Worm (Caenorhabditis elegans) whole organism, young adult: ENCODE data around the gene mtm-3.
"Not testable (repeated sequence)": the region's sequence is repeated elsewhere in the genome, so short reads cannot be mapped to it uniquely, and the experiment has no call there.

Experiments
- B0019.2 ChIP-seq: fragments of 200-800 bp; sonication (Bioruptor generic); conservative IDR thresholded peaks from 2 replicates; pipeline ENCODE4 v1.3.6; 2022; ENCODE audit warnings: missing genetic modification reagents, missing genetic modification characterization, missing compliant biosample characterization
- C17E4.6 ChIP-seq: fragments of 200-800 bp; sonication (Bioruptor generic); IDR thresholded peaks from 2 replicates; pipeline ENCODE4 v1.3.6; 2022; ENCODE audit warnings: missing genetic modification reagents, missing genetic modification characterization, missing compliant biosample characterization
- D2030.7 ChIP-seq: fragments of 200-800 bp; sonication (Bioruptor generic); IDR thresholded peaks from 2 replicates; pipeline ENCODE4 v1.3.6; 2022; ENCODE audit warnings: missing genetic modification reagents, missing genetic modification characterization, missing compliant biosample characterization
- F33H1.4 ChIP-seq: fragments of 200-800 bp; sonication (Bioruptor generic); IDR thresholded peaks from 2 replicates; pipeline ENCODE4 v1.3.6; 2022; ENCODE audit warnings: missing genetic modification reagents, missing genetic modification characterization, missing compliant biosample characterization
- F49E8.2 ChIP-seq: sonication (generic microtip); optimal IDR thresholded peaks from 3 replicates; lab custom pipeline; 2017; ENCODE audit warnings: missing genetic modification characterization, mild to moderate bottlenecking, missing compliant biosample characterization, antibody characterized with exemption, moderate library complexity; ENCODE audit not compliant: insufficient read depth
- K12H6.12 ChIP-seq: fragments of 200-800 bp; sonication (Bioruptor generic); optimal IDR thresholded peaks from 2 replicates; lab custom pipeline; 2018; ENCODE audit warnings: mild to moderate bottlenecking, missing genetic modification characterization, missing compliant biosample characterization
- Y53G8AR.9 ChIP-seq: fragments of 200-800 bp; sonication (Bioruptor generic); conservative IDR thresholded peaks from 2 replicates; pipeline ENCODE4 v1.3.6; 2022; ENCODE audit warnings: missing genetic modification reagents, missing genetic modification characterization, missing compliant biosample characterization
- Y79H2A.3 ChIP-seq: fragments of 200-800 bp; sonication (Bioruptor generic); conservative IDR thresholded peaks from 2 replicates; pipeline ENCODE4 v1.3.6; 2022; ENCODE audit warnings: missing genetic modification reagents, missing genetic modification characterization, missing compliant biosample characterization
- Y95B8A.8 ChIP-seq: fragments of 200-800 bp; sonication (Bioruptor generic); IDR thresholded peaks from 2 replicates; pipeline ENCODE4 v1.3.6; 2022; ENCODE audit warnings: missing genetic modification reagents, missing genetic modification characterization, missing compliant biosample characterization
- aptf-2 ChIP-seq: fragments of 200-800 bp; sonication (Bioruptor generic); conservative IDR thresholded peaks from 2 replicates; pipeline ENCODE4 v1.3.6; 2022; ENCODE audit warnings: missing genetic modification reagents, missing genetic modification characterization, missing compliant biosample characterization
- aptf-3 ChIP-seq: fragments of 200-800 bp; sonication (Bioruptor generic); IDR thresholded peaks from 2 replicates; pipeline ENCODE4 v1.3.6; 2022; ENCODE audit warnings: missing genetic modification characterization, missing compliant biosample characterization
- atf-7 ChIP-seq: sonication (generic microtip); optimal IDR thresholded peaks from 2 replicates; lab custom pipeline; 2017; ENCODE audit warnings: mild to moderate bottlenecking, missing genetic modification characterization, missing compliant biosample characterization
- attf-6 ChIP-seq: fragments of 200-800 bp; sonication (Bioruptor generic); IDR thresholded peaks from 2 replicates; pipeline ENCODE4 v1.3.6; 2022; ENCODE audit warnings: missing genetic modification reagents, missing genetic modification characterization, missing compliant biosample characterization
- cebp-1 ChIP-seq, 2 experiments: fragments of 200-800 bp in 1 of 2; sonication (Bioruptor generic) in 1 of 2; sonication (generic microtip) in 1 of 2; IDR thresholded peaks in 1 of 2; optimal IDR thresholded peaks in 1 of 2; 2 replicates each; pipeline versions ENCODE4 v1.3.6 to Lab custom; 2017 to 2022; ENCODE audit warnings: missing compliant biosample characterization in 2 of 2, missing genetic modification characterization in 2 of 2, mild to moderate bottlenecking in 1 of 2, missing genetic modification reagents in 1 of 2, moderate library complexity in 1 of 2
- ceh-40 ChIP-seq: fragments of 200-800 bp; sonication (Bioruptor generic); IDR thresholded peaks from 2 replicates; pipeline ENCODE4 v1.3.6; 2022; ENCODE audit warnings: missing genetic modification characterization, missing compliant biosample characterization
- ceh-58 ChIP-seq: fragments of 200-800 bp; sonication (Bioruptor generic); IDR thresholded peaks from 2 replicates; pipeline ENCODE4 v1.3.6; 2022; ENCODE audit warnings: missing genetic modification characterization, missing compliant biosample characterization
- dox-1 ChIP-seq: fragments of 200-800 bp; sonication (Bioruptor generic); IDR thresholded peaks from 2 replicates; pipeline ENCODE4 v1.3.6; 2022; ENCODE audit warnings: missing genetic modification reagents, missing genetic modification characterization, missing compliant biosample characterization
- dpl-1 ChIP-seq: fragments of 150-350 bp; optimal IDR thresholded peaks from 2 replicates; lab custom pipeline; 2014; ENCODE audit warnings: missing biosample characterization, missing genetic modification reagents, missing genetic modification characterization
- egl-18 ChIP-seq: fragments of 200-800 bp; sonication (Bioruptor generic); IDR thresholded peaks from 2 replicates; pipeline ENCODE4 v1.3.6; 2022; ENCODE audit warnings: missing genetic modification reagents, missing genetic modification characterization, missing compliant biosample characterization
- egl-44 ChIP-seq: fragments of 200-800 bp; sonication (Bioruptor generic); IDR thresholded peaks from 2 replicates; pipeline ENCODE4 v1.3.6; 2022; ENCODE audit warnings: missing genetic modification reagents, missing genetic modification characterization, missing compliant biosample characterization
- egrh-3 ChIP-seq: fragments of 200-800 bp; sonication (Bioruptor generic); IDR thresholded peaks from 2 replicates; pipeline ENCODE4 v1.3.6; 2022; ENCODE audit warnings: missing genetic modification reagents, missing genetic modification characterization, missing compliant biosample characterization
- hmg-1.2 ChIP-seq: fragments of 200-800 bp; sonication (Bioruptor generic); IDR thresholded peaks from 2 replicates; pipeline ENCODE4 v1.3.6; 2022; ENCODE audit warnings: missing genetic modification reagents, missing genetic modification characterization, missing compliant biosample characterization
- hsf-1 ChIP-seq: fragments of 200-800 bp; sonication (Bioruptor generic); IDR thresholded peaks from 2 replicates; pipeline ENCODE4 v1.3.6; 2022; ENCODE audit warnings: missing genetic modification reagents, missing genetic modification characterization, missing compliant biosample characterization
- let-607 ChIP-seq, 2 experiments: fragments of 200-800 bp in 1 of 2; sonication (Bioruptor generic) in 1 of 2; sonication (generic microtip) in 1 of 2; optimal IDR thresholded peaks; 2 replicates each; lab custom pipeline; 2016 to 2018; ENCODE audit warnings: mild to moderate bottlenecking in 2 of 2, missing compliant biosample characterization in 2 of 2, missing genetic modification characterization in 2 of 2, moderate library complexity in 2 of 2, missing genotype in 1 of 2
- lin-26 ChIP-seq: fragments of 200-800 bp; sonication (Bioruptor generic); IDR thresholded peaks from 2 replicates; pipeline ENCODE4 v1.3.6; 2022; ENCODE audit warnings: missing genetic modification reagents, missing genetic modification characterization, missing compliant biosample characterization
- lsl-1 ChIP-seq: fragments of 200-800 bp; sonication (Bioruptor generic); optimal IDR thresholded peaks from 2 replicates; lab custom pipeline; 2018; ENCODE audit warnings: mild to moderate bottlenecking, missing genetic modification characterization, moderate library complexity, missing compliant biosample characterization
- madf-3 ChIP-seq: fragments of 200-800 bp; sonication (Bioruptor generic); IDR thresholded peaks from 2 replicates; pipeline ENCODE4 v1.3.6; 2022; ENCODE audit warnings: missing genetic modification reagents, missing genetic modification characterization, missing compliant biosample characterization
- madf-6 ChIP-seq: fragments of 200-800 bp; sonication (Bioruptor generic); IDR thresholded peaks from 2 replicates; pipeline ENCODE4 v1.3.6; 2022; ENCODE audit warnings: missing genetic modification reagents, missing genetic modification characterization, missing compliant biosample characterization
- nhr-80 ChIP-seq: sonication (generic microtip); optimal IDR thresholded peaks from 2 replicates; lab custom pipeline; 2016; ENCODE audit warnings: missing genetic modification characterization, missing compliant biosample characterization
- pbrm-1 ChIP-seq: fragments of 200-800 bp; sonication (Bioruptor generic); IDR thresholded peaks from 2 replicates; pipeline ENCODE4 v1.3.6; 2022; ENCODE audit warnings: missing genetic modification reagents, missing genetic modification characterization, missing compliant biosample characterization
- tbx-9 ChIP-seq: sonication (generic microtip); optimal IDR thresholded peaks from 2 replicates; lab custom pipeline; 2016; ENCODE audit warnings: borderline replicate concordance, missing genetic modification characterization, inconsistent platforms, missing compliant biosample characterization
- xnd-1 ChIP-seq: sonication (generic microtip); optimal IDR thresholded peaks from 2 replicates; lab custom pipeline; 2016; ENCODE audit warnings: missing genotype, missing genetic modification reagents, missing genetic modification characterization, missing compliant biosample characterization
- ztf-25 ChIP-seq: fragments of 200-800 bp; sonication (Bioruptor generic); IDR thresholded peaks from 2 replicates; pipeline ENCODE4 v1.3.6; 2022; ENCODE audit warnings: missing genetic modification reagents, missing genetic modification characterization, missing compliant biosample characterization

Gene mtm-3

ce11 chrIII:3800240-3800933 is at the start of gene mtm-3:
TSS of gene mtm-3 (minus strand) at chrIII:3800467.
- peak; percentile 7 for TF ChIP-seq F49E8.2 (tag; lab: Kevin White, UChicago)
- TF ChIP-seq hmg-1.2 = no peak
- TF ChIP-seq egl-18 (GFP tag; lab: Robert Waterston, UW) = no peak
- TF ChIP-seq atf-7 (tag; lab: Kevin White, UChicago) = no peak
- no peak for TF ChIP-seq let-607 (tag; optimal IDR thresholded peaks at IDR 0.05; lab: Kevin White, UChicago)
- TF ChIP-seq dpl-1 = no peak
- TF ChIP-seq K12H6.12 (tag; lab: Kevin White, UChicago) = no peak
- TF ChIP-seq madf-6 (GFP tag; lab: Robert Waterston, UW) = peak; percentile 64; the same call in 1 of the 2 replicates
- TF ChIP-seq lsl-1 = peak; percentile 75
- no peak for TF ChIP-seq aptf-2 (GFP tag; lab: Robert Waterston, UW)
- no peak for TF ChIP-seq tbx-9 (tag; lab: Kevin White, UChicago)
- peak; percentile 80 for TF ChIP-seq F33H1.4 (GFP tag; lab: Robert Waterston, UW)
- peak; percentile 10 for TF ChIP-seq nhr-80 (tag; lab: Kevin White, UChicago)
- peak; percentile 36 for TF ChIP-seq xnd-1

ce11 chrIII:3845708-3846107 is 45.4 kb upstream of the mtm-3 start:
- peak; percentile 83 for TF ChIP-seq egrh-3 (GFP tag; lab: Robert Waterston, UW)
- TF ChIP-seq Y53G8AR.9 (GFP tag; lab: Robert Waterston, UW) = peak; percentile 25; the same call in 1 of the 2 replicates

- TF ChIP-seq madf-3 (0 out of 2 replicates have a peak, but pooled peaks have one; percentile 69), Y95B8A.8 (GFP tag; lab: Robert Waterston, UW) (0 out of 2 replicates have a peak, but pooled peaks have one; percentile 6), madf-6 (GFP tag; lab: Robert Waterston, UW) (peak; percentile 53), lin-26 (GFP tag; lab: Robert Waterston, UW) (peak; percentile 6; the same call in 1 of the 2 replicates), egl-44 (GFP tag; lab: Robert Waterston, UW) (0 out of 2 replicates have a peak, but pooled peaks have one; percentile 10), hsf-1 (GFP tag; lab: Robert Waterston, UW) (peak; percentile 19; the same call in 1 of the 2 replicates)
Measured at ce11 chrIII:3845185-3845584, 44.9 kb upstream of the mtm-3 start.

- peak; percentile 41; the same call in 1 of the 2 replicates for TF ChIP-seq B0019.2 (GFP tag; lab: Robert Waterston, UW)
- TF ChIP-seq aptf-3 (GFP tag; lab: Robert Waterston, UW) = 0 out of 2 replicates have a peak, but pooled peaks have one; percentile 30
- TF ChIP-seq madf-3 = peak; percentile 61; the same call in 1 of the 2 replicates
- TF ChIP-seq ztf-25 = peak; percentile 38; the same call in 1 of the 2 replicates
- TF ChIP-seq attf-6 = peak; percentile 10; the same call in 1 of the 2 replicates
- 0 out of 2 replicates have a peak, but pooled peaks have one; percentile 36 for TF ChIP-seq pbrm-1 (GFP tag; lab: Robert Waterston, UW)
- TF ChIP-seq Y95B8A.8 (GFP tag; lab: Robert Waterston, UW) = peak; percentile 85; the same call in 1 of the 2 replicates
- TF ChIP-seq dox-1 = 0 out of 2 replicates have a peak, but pooled peaks have one; percentile 6
- TF ChIP-seq lin-26 (GFP tag; lab: Robert Waterston, UW) = peak; percentile 68
- 0 out of 2 replicates have a peak, but pooled peaks have one; percentile 16 for TF ChIP-seq C17E4.6 (GFP tag; lab: Robert Waterston, UW)
- 0 out of 2 replicates have a peak, but pooled peaks have one; percentile 33 for TF ChIP-seq ceh-58 (GFP tag; lab: Robert Waterston, UW)
- TF ChIP-seq cebp-1 (GFP tag; IDR thresholded peaks at IDR 0.05; lab: Robert Waterston, UW) = not testable (repeated sequence)
- TF ChIP-seq cebp-1 (tag; optimal IDR thresholded peaks at IDR 0.05; lab: Kevin White, UChicago) = peak; percentile 12
- peak; percentile 16; the same call in 1 of the 2 replicates for TF ChIP-seq F33H1.4 (GFP tag; lab: Robert Waterston, UW)
- TF ChIP-seq madf-6 (GFP tag; lab: Robert Waterston, UW) = peak; percentile 65
- TF ChIP-seq hsf-1 (GFP tag; lab: Robert Waterston, UW) = peak; percentile 78
- TF ChIP-seq D2030.7 = peak; percentile 33
- TF ChIP-seq Y79H2A.3 (GFP tag; lab: Robert Waterston, UW) = peak; percentile 98
- TF ChIP-seq ceh-40 = peak; percentile 77
Measured at ce11 chrIII:3844746-3845145, 44.5 kb upstream of the mtm-3 start, which contains the start of gene maph-1.3. TSS of gene maph-1.3 (plus strand) at chrIII:3844893.
